Fruit fly (Drosophila melanogaster) whole organism, adult: ENCODE data around the gene CG43922.

Experiments used
- CG11617 ChIP-seq: fragments of 200-800 bp; sonication (Bioruptor generic); optimal IDR thresholded peaks from 2 replicates; lab custom pipeline; 2017; ENCODE audit warnings: mild to moderate bottlenecking, missing biosample characterization, missing genetic modification reagents, missing genetic modification characterization
- CG12768 ChIP-seq: fragments of 200-800 bp; sonication (Bioruptor generic); optimal IDR thresholded peaks from 2 replicates; lab custom pipeline; 2017; ENCODE audit warnings: missing biosample characterization, missing genetic modification characterization, mild to moderate bottlenecking, moderate library complexity, missing genetic modification reagents
- CG14711 ChIP-seq: fragments of 200-800 bp; sonication (Bioruptor generic); optimal IDR thresholded peaks from 2 replicates; lab custom pipeline; 2018; ENCODE audit warnings: missing biosample characterization, mild to moderate bottlenecking, missing genetic modification characterization, moderate library complexity
- CG1620 ChIP-seq: fragments of 200-800 bp; sonication (Bioruptor generic); optimal IDR thresholded peaks from 2 replicates; lab custom pipeline; 2016; ENCODE audit warnings: missing biosample characterization, missing genetic modification characterization
- CG33017 ChIP-seq: fragments of 200-800 bp; sonication (Bioruptor generic); optimal IDR thresholded peaks from 2 replicates; lab custom pipeline; 2018; ENCODE audit warnings: missing biosample characterization, mild to moderate bottlenecking, missing genetic modification characterization, moderate library complexity
- CG5204 ChIP-seq: fragments of 200-800 bp; sonication (Bioruptor generic); optimal IDR thresholded peaks from 2 replicates; lab custom pipeline; 2016; ENCODE audit warnings: missing biosample characterization, missing genetic modification characterization
- CG7045 ChIP-seq: fragments of 200-800 bp; sonication (Bioruptor generic); optimal IDR thresholded peaks from 2 replicates; lab custom pipeline; 2017; ENCODE audit warnings: missing biosample characterization, mild to moderate bottlenecking, missing genetic modification characterization
- CG7101 ChIP-seq: fragments of 200-800 bp; sonication (Bioruptor generic); optimal IDR thresholded peaks from 2 replicates; lab custom pipeline; 2018; ENCODE audit warnings: missing biosample characterization, mild to moderate bottlenecking, missing genetic modification characterization, moderate library complexity
- Clk ChIP-seq: fragments of 200-800 bp; sonication (Bioruptor generic); optimal IDR thresholded peaks from 2 replicates; lab custom pipeline; 2017; ENCODE audit warnings: missing biosample characterization, missing genetic modification characterization
- Crg-1 ChIP-seq: fragments of 200-800 bp; sonication (Bioruptor generic); optimal IDR thresholded peaks from 2 replicates; lab custom pipeline; 2016; ENCODE audit warnings: missing biosample characterization, missing genetic modification characterization
- Hr96 ChIP-seq: fragments of 200-800 bp; sonication (Bioruptor generic); optimal IDR thresholded peaks from 2 replicates; lab custom pipeline; 2016; ENCODE audit warnings: missing biosample characterization, missing genetic modification characterization
- Mnt ChIP-seq: fragments of 200-800 bp; sonication (Bioruptor generic); optimal IDR thresholded peaks from 2 replicates; lab custom pipeline; 2016; ENCODE audit warnings: missing biosample characterization, mild to moderate bottlenecking, missing genetic modification characterization
- bab1 ChIP-seq: fragments of 200-800 bp; sonication (Bioruptor generic); optimal IDR thresholded peaks from 3 replicates; lab custom pipeline; 2019; ENCODE audit warnings: missing biosample characterization, mild to moderate bottlenecking, missing genetic modification characterization, moderate library complexity
- cic ChIP-seq: fragments of 200-800 bp; sonication (Bioruptor generic); optimal IDR thresholded peaks from 2 replicates; lab custom pipeline; 2017; ENCODE audit warnings: missing biosample characterization, mild to moderate bottlenecking, missing genetic modification characterization, moderate library complexity
- cnc ChIP-seq, 2 experiments: fragments of >200 bp; optimal IDR thresholded peaks; 2 replicates each; lab custom pipeline; 2017
- kay ChIP-seq: fragments of 200-800 bp; sonication (Bioruptor generic); peaks from one replicate; lab custom pipeline; 2016; ENCODE audit warnings: missing biosample characterization, missing genetic modification characterization, borderline replicate concordance
- ovo ChIP-seq: fragments of 200-800 bp; sonication (Bioruptor generic); optimal IDR thresholded peaks from 2 replicates; lab custom pipeline; 2016; ENCODE audit warnings: missing biosample characterization, missing genetic modification characterization
- pad ChIP-seq: fragments of 200-800 bp; sonication (Bioruptor generic); optimal IDR thresholded peaks from 3 replicates; lab custom pipeline; 2017; ENCODE audit warnings: missing biosample characterization, missing genetic modification characterization, mild to moderate bottlenecking, moderate library complexity, missing genetic modification reagents
- tj ChIP-seq: fragments of 200-800 bp; sonication (Bioruptor generic); optimal IDR thresholded peaks from 3 replicates; lab custom pipeline; 2017; ENCODE audit warnings: missing biosample characterization, mild to moderate bottlenecking, missing genetic modification characterization, moderate library complexity
- toe ChIP-seq: fragments of 200-800 bp; sonication (Bioruptor generic); optimal IDR thresholded peaks from 2 replicates; lab custom pipeline; 2016; ENCODE audit warnings: missing biosample characterization, missing genetic modification characterization

The CG43922 gene

DNA sequence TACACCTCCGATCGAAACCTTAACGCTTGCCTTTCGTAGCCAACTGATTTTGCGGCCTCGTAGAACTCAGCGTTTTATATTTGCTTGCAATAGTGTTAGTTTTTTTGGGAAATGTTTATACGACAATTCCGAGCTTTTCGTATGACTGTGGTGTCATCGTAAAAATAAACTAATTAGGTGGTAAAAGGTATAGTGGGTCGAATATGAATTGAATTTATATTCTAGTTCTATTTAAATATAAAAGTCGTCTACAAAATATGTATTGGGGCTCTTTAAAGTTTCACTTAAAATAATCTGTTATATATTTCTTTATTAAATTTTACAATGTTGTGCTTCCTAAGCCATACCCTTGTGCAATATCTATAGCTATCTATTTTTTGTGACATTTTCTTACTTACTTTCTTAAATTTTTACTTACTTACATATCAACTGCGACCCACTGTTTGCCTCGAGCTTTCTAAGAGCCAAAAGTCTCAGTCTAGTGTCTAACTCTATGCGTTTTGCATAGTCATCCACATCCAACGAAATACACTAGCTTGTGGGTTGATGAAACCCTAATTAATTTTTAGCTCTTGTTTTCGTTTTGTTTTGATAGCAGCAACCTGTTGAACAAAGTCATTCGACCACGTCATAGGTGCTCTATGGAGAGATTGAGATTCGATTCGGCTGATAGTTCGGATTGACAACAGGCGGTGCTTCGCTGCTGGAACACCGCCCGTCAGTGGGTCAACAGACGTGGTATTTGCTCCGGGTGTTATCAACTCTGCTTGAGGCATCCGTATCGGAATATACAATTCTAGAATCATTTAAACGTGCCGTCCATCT, 42.6 kb upstream of the CG43922 start, which contains the start of gene CG9498:
CG9498 (minus strand) TSS at position 51 of the 825 bp plus-strand sequence.
- TF ChIP-seq CG11617 (GFP tag; lab: Kevin White, UChicago) (peak; percentile 89), toe (GFP tag; lab: Kevin White, UChicago) (peak; percentile 38), CG33017 (tag; lab: Kevin White, UChicago) (peak; percentile 97), tj (GFP tag; lab: Kevin White, UChicago) (peak; percentile 61), cic (peak; percentile 34), Crg-1 (GFP tag; lab: Kevin White, UChicago) (peak; percentile 31), bab1 (GFP tag; lab: Kevin White, UChicago) (no peak), ovo (peak; percentile 2), pad (GFP tag; lab: Kevin White, UChicago) (peak; percentile 80), CG12768 (GFP tag; lab: Kevin White, UChicago) (peak; percentile 96), kay (GFP tag; lab: Kevin White, UChicago) (peak; percentile 52), CG5204 (peak; percentile 72), CG7101 (tag; lab: Kevin White, UChicago) (peak; percentile 93), Hr96 (GFP tag; lab: Kevin White, UChicago) (peak; percentile 32), cnc (optimal IDR thresholded peaks at IDR 0.05; lab: Kevin White, UChicago) (peak in 1 of 2 experiments; percentile 90), CG7045 (GFP tag; lab: Kevin White, UChicago) (peak; percentile 47), CG14711 (tag; lab: Kevin White, UChicago) (peak; percentile 86), Mnt (GFP tag; lab: Kevin White, UChicago) (peak; percentile 13), CG1620 (no peak), Clk (GFP tag; lab: Kevin White, UChicago) (peak; percentile 91)

DNA sequence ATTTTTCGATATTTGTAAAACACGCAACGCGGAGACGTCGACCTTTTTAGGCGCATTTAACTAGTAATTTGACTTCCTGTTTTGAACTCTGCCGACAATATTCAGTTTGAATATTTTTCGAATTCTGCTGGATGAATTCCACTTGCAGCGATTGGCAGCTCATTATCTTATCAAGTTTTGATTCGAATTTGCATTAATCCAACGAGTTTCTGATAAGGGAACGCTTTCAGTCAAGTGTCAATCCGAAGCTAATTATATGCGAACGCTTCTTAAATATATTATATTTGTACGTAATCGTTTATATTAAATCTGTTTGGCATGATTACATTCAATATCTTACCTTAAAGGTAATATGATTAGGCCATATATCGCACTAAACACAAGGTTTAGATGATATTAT, 39.8 kb upstream of the CG43922 start, which contains the start of gene CG9497:
CG9497 (minus strand) TSS at position 101 of the 400 bp plus-strand sequence.
- no peak for TF ChIP-seq Clk (GFP tag; lab: Kevin White, UChicago)
- peak; percentile 74 for TF ChIP-seq kay (GFP tag; lab: Kevin White, UChicago)
- TF ChIP-seq cnc (optimal IDR thresholded peaks at IDR 0.05; lab: Kevin White, UChicago): no peak
- no peak for TF ChIP-seq cic
- TF ChIP-seq ovo: no peak

DNA sequence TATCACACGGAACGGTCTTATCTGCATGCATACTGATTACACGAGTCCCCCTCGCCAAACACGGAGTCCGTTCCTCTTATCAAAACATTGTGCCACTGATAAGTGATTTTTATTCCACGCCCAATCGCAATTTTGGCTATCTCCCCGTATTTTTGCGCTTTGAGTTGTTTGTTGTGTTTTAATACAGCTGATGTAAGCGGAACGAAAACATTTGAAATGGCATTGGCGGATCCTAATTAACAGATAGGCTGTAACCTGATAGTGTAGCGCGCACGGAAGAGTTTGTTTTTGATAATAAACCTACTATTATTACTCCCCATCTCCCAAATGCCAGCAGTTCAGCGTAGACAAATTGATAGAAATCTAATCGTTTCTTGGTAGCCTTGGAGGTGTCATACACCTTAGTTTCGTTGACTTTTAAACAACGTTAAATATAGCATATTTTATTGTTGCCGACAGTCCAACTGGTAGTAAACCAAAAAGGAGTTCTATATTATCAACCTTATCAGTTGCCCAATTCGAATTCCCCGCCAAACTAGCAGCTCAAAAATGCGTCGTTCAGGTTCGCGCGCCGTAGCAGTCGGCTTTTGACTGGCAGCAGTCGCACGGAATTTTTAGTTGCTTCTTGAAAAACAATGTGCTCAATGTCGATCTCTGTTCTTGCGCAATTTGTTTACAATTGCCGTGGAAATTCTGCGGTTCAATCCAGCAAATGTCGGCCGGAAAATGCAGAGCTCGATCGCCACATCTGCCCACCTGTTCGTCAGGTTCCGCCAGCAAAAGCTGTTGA, 34.7 kb upstream of the CG43922 start:
- no peak for TF ChIP-seq tj (GFP tag; lab: Kevin White, UChicago)
- no peak for TF ChIP-seq Crg-1 (GFP tag; lab: Kevin White, UChicago)
- TF ChIP-seq CG14711 (tag; lab: Kevin White, UChicago): no peak
- TF ChIP-seq CG12768 (GFP tag; lab: Kevin White, UChicago): peak; percentile 34
- peak; percentile 92 for TF ChIP-seq kay (GFP tag; lab: Kevin White, UChicago)
- no peak for TF ChIP-seq Clk (GFP tag; lab: Kevin White, UChicago)
- no peak for TF ChIP-seq ovo
- no peak for TF ChIP-seq CG11617 (GFP tag; lab: Kevin White, UChicago)
- peak; percentile 68 for TF ChIP-seq Mnt (GFP tag; lab: Kevin White, UChicago)
- TF ChIP-seq toe (GFP tag; lab: Kevin White, UChicago): no peak
- no peak for TF ChIP-seq pad (GFP tag; lab: Kevin White, UChicago)
- no peak for TF ChIP-seq bab1 (GFP tag; lab: Kevin White, UChicago)
- peak; percentile 94 for TF ChIP-seq cic

DNA sequence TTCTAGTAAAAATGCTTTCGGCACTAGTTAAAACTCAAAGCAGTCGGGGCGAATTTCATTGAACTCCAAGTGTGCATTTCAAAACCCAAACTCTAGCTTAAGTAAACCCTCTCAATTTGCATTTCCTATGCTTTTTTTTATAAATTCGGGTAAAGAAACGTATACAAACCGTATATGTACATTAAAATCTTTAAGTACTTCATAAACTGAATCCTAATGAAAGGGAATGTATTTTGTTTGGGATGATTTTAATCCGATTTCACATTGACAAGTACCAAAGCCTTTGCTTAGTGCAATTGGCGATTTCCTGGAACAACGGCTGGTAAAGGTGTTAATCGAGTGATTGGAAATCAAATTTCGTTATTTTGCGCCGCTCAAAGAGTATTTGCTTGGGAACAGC, 32.7 kb upstream of the CG43922 start:
- TF ChIP-seq kay (GFP tag; lab: Kevin White, UChicago) (peak; percentile 91), tj (GFP tag; lab: Kevin White, UChicago) (no peak), CG33017 (tag; lab: Kevin White, UChicago) (no peak), pad (GFP tag; lab: Kevin White, UChicago) (no peak)

DNA sequence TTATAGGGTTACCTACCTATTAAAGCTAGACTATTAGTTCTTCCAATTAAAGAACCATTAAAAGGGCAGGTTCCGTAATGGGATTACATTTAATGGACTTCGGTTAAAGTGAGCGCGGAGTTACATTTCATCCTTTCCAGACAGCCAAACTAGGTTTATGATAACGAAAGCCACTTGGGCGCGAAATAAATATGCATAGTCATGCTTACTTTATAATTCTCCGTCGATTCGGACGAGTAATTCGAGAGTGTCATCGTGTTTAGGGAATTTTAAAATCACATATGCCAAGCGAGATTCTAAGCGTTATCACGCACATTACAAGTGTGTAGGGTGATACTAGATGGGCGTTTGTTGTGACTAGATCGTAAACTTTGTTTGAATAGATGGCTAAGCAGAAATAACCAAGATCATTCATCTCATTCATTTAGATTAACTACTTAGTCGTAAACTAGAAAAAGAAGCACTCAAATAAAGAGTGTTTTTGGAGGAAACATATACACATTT, 31.7 kb upstream of the CG43922 start:
- TF ChIP-seq CG14711 (tag; lab: Kevin White, UChicago): no peak
- TF ChIP-seq CG7045 (GFP tag; lab: Kevin White, UChicago): no peak
- no peak for TF ChIP-seq cic
- TF ChIP-seq kay (GFP tag; lab: Kevin White, UChicago): peak; percentile 95
- TF ChIP-seq Clk (GFP tag; lab: Kevin White, UChicago): no peak
- peak; percentile 57 to 99 for TF ChIP-seq cnc (optimal IDR thresholded peaks at IDR 0.05; lab: Kevin White, UChicago)
